Worm (Caenorhabditis elegans): ENCODE measurements around the gene ncx-6.

Gene ncx-6

ce11 chrIII:9663943-9664342 lies 49.8 kb downstream of the ncx-6 start:
- TF ChIP-seq mdl-1 (tag; optimal IDR thresholded peaks at IDR 0.05), result no peak
- no peak for TF ChIP-seq lin-13 (GFP tag; optimal IDR thresholded peaks at IDR 0.05)
- TF ChIP-seq snpc-4 (tag; optimal IDR thresholded peaks at IDR 0.05), result no peak
- no peak for TF ChIP-seq lin-11 (tag; optimal IDR thresholded peaks at IDR 0.05)

ce11 chrIII:9662266-9662959 lies 51.3 kb downstream of the ncx-6 start:
- TF ChIP-seq snpc-4 (tag; optimal IDR thresholded peaks at IDR 0.05), result no peak
- peak; percentile 21 for TF ChIP-seq sem-4 (tag; optimal IDR thresholded peaks at IDR 0.05)
- TF ChIP-seq sma-9 (GFP tag; optimal IDR thresholded peaks at IDR 0.05), result peak; percentile 65
- TF ChIP-seq sma-9 (tag; optimal IDR thresholded peaks at IDR 0.05), result no peak
- no peak for TF ChIP-seq ZK546.5 (tag; optimal IDR thresholded peaks at IDR 0.05)
- peak; percentile 35 for TF ChIP-seq nhr-129 (tag; optimal IDR thresholded peaks at IDR 0.05)
- TF ChIP-seq C34F6.9 (tag; optimal IDR thresholded peaks at IDR 0.05), result peak; percentile 32
- peak; percentile 74 for TF ChIP-seq F13H6.1 (tag; optimal IDR thresholded peaks at IDR 0.05)
- peak; percentile 10 for TF ChIP-seq mab-5 (tag; optimal IDR thresholded peaks at IDR 0.05)
- peak in 1 of 2 experiments; percentile 47 for TF ChIP-seq lsy-2 (tag; optimal IDR thresholded peaks at IDR 0.05)

- no peak for TF ChIP-seq alr-1 (tag; optimal IDR thresholded peaks at IDR 0.05)
- TF ChIP-seq lin-13 (GFP tag; optimal IDR thresholded peaks at IDR 0.05), result no peak
- no peak for TF ChIP-seq ceh-82 (tag; optimal IDR thresholded peaks at IDR 0.05)
- no peak for TF ChIP-seq mab-5 (tag; optimal IDR thresholded peaks at IDR 0.05)
- TF ChIP-seq blmp-1 (tag; optimal IDR thresholded peaks at IDR 0.05; ENCODE audit: insufficient read depth), result no peak
- TF ChIP-seq sma-3 (GFP tag; optimal IDR thresholded peaks at IDR 0.05), result no peak
- no peak for TF ChIP-seq unc-39 (tag; optimal IDR thresholded peaks at IDR 0.05)
- no peak for TF ChIP-seq zag-1 (tag; optimal IDR thresholded peaks at IDR 0.05)
- no peak for TF ChIP-seq nhr-129 (tag; optimal IDR thresholded peaks at IDR 0.05)
- no peak for TF ChIP-seq peb-1 (tag; optimal IDR thresholded peaks at IDR 0.05)
- TF ChIP-seq nhr-237 (tag; optimal IDR thresholded peaks at IDR 0.05), result no peak
- TF ChIP-seq ama-1 (optimal IDR thresholded peaks at IDR 0.05), result no peak
- TF ChIP-seq sem-4 (tag; optimal IDR thresholded peaks at IDR 0.05), result peak; percentile 63
- peak; percentile 71 for TF ChIP-seq sma-9 (GFP tag; optimal IDR thresholded peaks at IDR 0.05)
- no peak for TF ChIP-seq sma-9 (tag; optimal IDR thresholded peaks at IDR 0.05)
Observed at ce11 chrIII:9661119-9661518, 52.6 kb downstream of the ncx-6 start.
